Worm (Caenorhabditis elegans) whole organism, L2 larva: Measurements from ENCODE around the gene cut-1.

Experiments
- F13H6.1 ChIP-seq: sonication (generic microtip); optimal IDR thresholded peaks from 2 replicates; lab custom pipeline; 2016; ENCODE audit warnings: missing genetic modification characterization, missing compliant biosample characterization
- R02D3.7 ChIP-seq: fragments of 150-350 bp; optimal IDR thresholded peaks from 2 replicates; lab custom pipeline; 2014; ENCODE audit warnings: missing biosample characterization, missing genetic modification characterization
- lin-13 ChIP-seq: fragments of 150-350 bp; optimal IDR thresholded peaks from 2 replicates; lab custom pipeline; 2014; ENCODE audit warnings: missing biosample characterization, missing genetic modification reagents, missing genetic modification characterization
- nhr-25 ChIP-seq: fragments of 150-350 bp; sonication (generic microtip); optimal IDR thresholded peaks from 3 replicates; lab custom pipeline; 2014; ENCODE audit warnings: missing biosample characterization, missing genetic modification characterization
- nhr-6 ChIP-seq: fragments of 150-350 bp; optimal IDR thresholded peaks from 2 replicates; lab custom pipeline; 2014; ENCODE audit warnings: missing biosample characterization, missing genetic modification characterization

DNA sequence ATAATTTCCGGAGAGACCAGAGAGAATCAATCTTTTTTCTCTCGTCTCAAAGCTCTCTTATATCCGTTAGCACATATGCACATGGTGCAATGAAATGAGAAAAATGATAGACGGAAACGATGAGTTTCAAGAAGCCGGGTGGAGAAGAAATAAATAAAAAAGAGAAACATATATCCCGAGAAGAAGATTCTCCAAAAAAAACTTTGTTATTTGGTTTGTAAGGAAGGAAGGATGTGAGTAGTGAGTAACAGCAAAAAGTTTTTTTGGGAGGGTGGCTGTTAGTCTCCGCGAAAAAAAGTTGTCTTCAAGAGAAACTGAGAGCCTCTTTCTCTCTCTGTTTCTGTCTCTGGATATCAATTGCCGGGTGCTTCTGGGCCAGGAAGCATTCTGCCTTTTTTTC lies 47.7 kb downstream of the cut-1 start:
- TF ChIP-seq F13H6.1 (no peak), nhr-6 (tag; lab: Kevin White, UChicago) (no peak), R02D3.7 (tag; lab: Kevin White, UChicago) (no peak), lin-13 (GFP tag; lab: Kevin White, UChicago) (no peak), nhr-25 (tag; lab: Kevin White, UChicago) (no peak)
